Fruit fly (Drosophila melanogaster) Kc167 (cell line): ENCODE measurements around the gene svr.

ENCODE experiments used
- Myc ChIP-seq: fragments of >200 bp; optimal IDR thresholded peaks from 2 replicates; lab custom pipeline; 2017; ENCODE audit warnings: missing external identifiers
- h ChIP-seq: fragments of >200 bp; optimal IDR thresholded peaks from 3 replicates; lab custom pipeline; 2018; ENCODE audit warnings: missing external identifiers
- psq ChIP-seq: fragments of >200 bp; optimal IDR thresholded peaks from 2 replicates; lab custom pipeline; 2017; ENCODE audit warnings: missing external identifiers

DNA sequence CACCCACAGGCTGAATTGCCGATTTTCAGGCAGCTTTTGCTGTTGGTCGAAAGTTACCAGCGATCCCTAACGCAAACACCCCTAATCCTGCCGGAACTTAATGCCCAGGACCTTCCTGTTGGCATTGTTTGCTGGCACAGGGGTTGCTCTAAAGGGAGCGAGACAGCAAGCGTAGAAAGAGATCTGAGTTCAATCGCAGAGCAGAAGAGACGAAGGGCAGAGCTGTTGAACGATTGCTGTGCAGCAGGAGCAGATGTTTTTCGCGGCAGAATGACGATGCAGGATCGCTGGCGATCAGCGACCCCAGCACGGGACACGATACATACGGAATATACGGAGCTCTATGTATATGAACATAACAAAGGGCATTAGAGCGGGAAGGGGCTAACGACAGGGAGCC, 39.3 kb upstream of the svr start:
- TF ChIP-seq psq (lab: Kevin White, UChicago) = no peak
- TF ChIP-seq Myc (lab: Kevin White, UChicago) = no peak
- TF ChIP-seq h (lab: Kevin White, UChicago) = no peak
